Worm (Caenorhabditis elegans) whole organism, L4/young adult: ENCODE measurements around the gene K07F5.22.

ENCODE experiments used
- W03F9.2 ChIP-seq: fragments of 150-350 bp; optimal IDR thresholded peaks from 2 replicates; lab custom pipeline; 2014; ENCODE audit warnings: missing biosample characterization, missing genetic modification characterization
- dao-5 ChIP-seq: sonication (generic microtip); optimal IDR thresholded peaks from 2 replicates; lab custom pipeline; 2016; ENCODE audit warnings: missing genotype, missing genetic modification characterization, moderate library complexity, missing compliant biosample characterization
- him-1 ChIP-seq: sonication (generic microtip); optimal IDR thresholded peaks from 2 replicates; lab custom pipeline; 2016; ENCODE audit warnings: missing genotype, missing genetic modification reagents, missing genetic modification characterization, missing compliant biosample characterization

DNA sequence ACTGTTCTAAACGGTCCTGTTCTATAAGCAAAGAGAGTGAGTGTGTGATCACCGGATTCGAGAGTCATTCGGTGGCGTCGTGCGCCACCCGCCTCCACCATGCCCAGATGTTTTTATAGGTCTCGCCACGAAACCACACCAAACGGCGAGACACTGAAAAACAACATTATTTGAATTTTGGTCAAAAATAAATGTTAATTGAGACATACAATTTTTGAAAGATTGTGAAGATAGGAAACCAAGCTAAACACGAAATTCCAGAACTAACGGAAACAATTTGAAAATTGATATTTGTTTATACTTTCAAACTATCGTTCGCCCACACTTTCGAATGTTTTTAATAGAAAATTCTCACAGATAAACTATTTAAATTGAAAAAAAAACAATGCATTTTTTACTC is 40.4 kb upstream of the K07F5.22 start, which contains the start of gene catp-6:
- no peak for TF ChIP-seq dao-5 (tag; lab: Kevin White, UChicago)
- no peak for TF ChIP-seq him-1
- no peak for TF ChIP-seq W03F9.2 (tag; lab: Kevin White, UChicago)
